Worm (Caenorhabditis elegans) whole organism, L2 larva: ENCODE results near the gene C08B11.9.

Experiments
- C34F6.9 ChIP-seq: fragments of 150-350 bp; optimal IDR thresholded peaks from 2 replicates; lab custom pipeline; 2014; ENCODE audit warnings: missing biosample characterization, missing genetic modification characterization
- F13H6.1 ChIP-seq: sonication (generic microtip); optimal IDR thresholded peaks from 2 replicates; lab custom pipeline; 2016; ENCODE audit warnings: missing genetic modification characterization, missing compliant biosample characterization
- R02D3.7 ChIP-seq: fragments of 150-350 bp; optimal IDR thresholded peaks from 2 replicates; lab custom pipeline; 2014; ENCODE audit warnings: missing biosample characterization, missing genetic modification characterization
- Y55F3AM.14 ChIP-seq: fragments of 200-800 bp; sonication (Bioruptor generic); optimal IDR thresholded peaks from 2 replicates; lab custom pipeline; 2018; ENCODE audit warnings: mild to moderate bottlenecking, missing genetic modification characterization, missing compliant biosample characterization
- ZK546.5 ChIP-seq: sonication (generic microtip); optimal IDR thresholded peaks from 2 replicates; lab custom pipeline; 2017; ENCODE audit warnings: missing biosample characterization, missing genetic modification characterization
- alr-1 ChIP-seq: fragments of 150-350 bp; optimal IDR thresholded peaks from 2 replicates; lab custom pipeline; 2014; ENCODE audit warnings: missing biosample characterization, missing genetic modification characterization
- aly-2 ChIP-seq: fragments of 150-350 bp; optimal IDR thresholded peaks from 2 replicates; lab custom pipeline; 2014; ENCODE audit warnings: missing biosample characterization, missing genetic modification characterization
- ama-1 ChIP-seq: fragments of 150-350 bp; optimal IDR thresholded peaks from 2 replicates; lab custom pipeline; 2018; ENCODE audit warnings: inconsistent platforms
- blmp-1 ChIP-seq: sonication (generic microtip); optimal IDR thresholded peaks from 2 replicates; lab custom pipeline; 2017; ENCODE audit warnings: missing genetic modification characterization, mild to moderate bottlenecking, missing compliant biosample characterization, antibody characterized with exemption, moderate library complexity; ENCODE audit not compliant: insufficient read depth
- ceh-16 ChIP-seq: fragments of 150-350 bp; optimal IDR thresholded peaks from 2 replicates; lab custom pipeline; 2014; ENCODE audit warnings: missing biosample characterization, missing genetic modification characterization
- ceh-82 ChIP-seq: fragments of 150-350 bp; optimal IDR thresholded peaks from 2 replicates; lab custom pipeline; 2014; ENCODE audit warnings: missing biosample characterization, missing genetic modification characterization
- crh-2 ChIP-seq: sonication (generic microtip); optimal IDR thresholded peaks from 2 replicates; lab custom pipeline; 2017; ENCODE audit warnings: missing biosample characterization, missing genetic modification characterization
- dmd-4 ChIP-seq: sonication (generic microtip); optimal IDR thresholded peaks from 2 replicates; lab custom pipeline; 2017; ENCODE audit warnings: missing biosample characterization, missing genetic modification characterization
- egl-27 ChIP-seq: sonication (generic microtip); optimal IDR thresholded peaks from 3 replicates; lab custom pipeline; 2017; ENCODE audit warnings: missing biosample characterization, missing genetic modification reagents, missing genetic modification characterization
- elt-1 ChIP-seq: fragments of 150-350 bp; optimal IDR thresholded peaks from 2 replicates; lab custom pipeline; 2014; ENCODE audit warnings: missing biosample characterization, missing genetic modification characterization
- elt-3 ChIP-seq: sonication (generic microtip); optimal IDR thresholded peaks from 2 replicates; lab custom pipeline; 2017; ENCODE audit warnings: missing biosample characterization, missing genetic modification characterization
- fos-1 ChIP-seq: fragments of 150-350 bp; optimal IDR thresholded peaks from 2 replicates; lab custom pipeline; 2014; ENCODE audit warnings: missing biosample characterization, missing genetic modification characterization
- gmeb-1 ChIP-seq: fragments of 150-350 bp; optimal IDR thresholded peaks from 2 replicates; lab custom pipeline; 2014; ENCODE audit warnings: missing biosample characterization, missing genetic modification characterization
- lin-11 ChIP-seq: fragments of 150-350 bp; sonication (generic microtip); optimal IDR thresholded peaks from 2 replicates; lab custom pipeline; 2014; ENCODE audit warnings: missing biosample characterization, missing genetic modification characterization, inconsistent platforms, mixed read lengths
- lin-13 ChIP-seq: fragments of 150-350 bp; optimal IDR thresholded peaks from 2 replicates; lab custom pipeline; 2014; ENCODE audit warnings: missing biosample characterization, missing genetic modification reagents, missing genetic modification characterization
- lin-39 ChIP-seq: fragments of 150-350 bp; optimal IDR thresholded peaks from 2 replicates; lab custom pipeline; 2014; ENCODE audit warnings: missing biosample characterization, missing genetic modification reagents, missing genetic modification characterization
- lsy-2 ChIP-seq, 2 experiments: fragments of 150-350 bp in 1 of 2; sonication (generic microtip) in 1 of 2; optimal IDR thresholded peaks; 2 replicates each; lab custom pipeline; 2014 to 2017; ENCODE audit warnings: missing biosample characterization in 2 of 2, missing genetic modification characterization in 2 of 2
- mab-5 ChIP-seq: fragments of 150-350 bp; optimal IDR thresholded peaks from 2 replicates; lab custom pipeline; 2014; ENCODE audit warnings: missing biosample characterization, missing genetic modification characterization
- mdl-1 ChIP-seq, 2 experiments: fragments of 150-350 bp in 1 of 2; sonication (generic microtip) in 1 of 2; optimal IDR thresholded peaks; 2 replicates each; lab custom pipeline; 2017; ENCODE audit warnings: missing biosample characterization in 2 of 2, missing genetic modification characterization in 2 of 2
- nhr-10 ChIP-seq: sonication (generic microtip); optimal IDR thresholded peaks from 2 replicates; lab custom pipeline; 2017; ENCODE audit warnings: missing biosample characterization, missing genetic modification characterization
- nhr-11 ChIP-seq: fragments of 150-350 bp; optimal IDR thresholded peaks from 2 replicates; lab custom pipeline; 2014; ENCODE audit warnings: missing biosample characterization, missing genetic modification characterization
- nhr-12 ChIP-seq: fragments of 150-350 bp; optimal IDR thresholded peaks from 2 replicates; lab custom pipeline; 2014; ENCODE audit warnings: missing biosample characterization, missing genetic modification characterization
- nhr-129 ChIP-seq: fragments of 150-350 bp; optimal IDR thresholded peaks from 2 replicates; lab custom pipeline; 2014; ENCODE audit warnings: missing biosample characterization, missing genetic modification characterization
- nhr-21 ChIP-seq: fragments of 150-350 bp; optimal IDR thresholded peaks from 2 replicates; lab custom pipeline; 2014; ENCODE audit warnings: missing biosample characterization, missing genetic modification characterization
- nhr-23 ChIP-seq: fragments of 150-350 bp; optimal IDR thresholded peaks from 2 replicates; lab custom pipeline; 2014; ENCODE audit warnings: missing biosample characterization, missing genetic modification reagents, missing genetic modification characterization
- nhr-237 ChIP-seq: fragments of 150-350 bp; optimal IDR thresholded peaks from 2 replicates; lab custom pipeline; 2014; ENCODE audit warnings: missing biosample characterization, missing genetic modification characterization
- nhr-25 ChIP-seq: fragments of 150-350 bp; sonication (generic microtip); optimal IDR thresholded peaks from 3 replicates; lab custom pipeline; 2014; ENCODE audit warnings: missing biosample characterization, missing genetic modification characterization
- nhr-6 ChIP-seq: fragments of 150-350 bp; optimal IDR thresholded peaks from 2 replicates; lab custom pipeline; 2014; ENCODE audit warnings: missing biosample characterization, missing genetic modification characterization
- nhr-77 ChIP-seq: fragments of 150-350 bp; optimal IDR thresholded peaks from 2 replicates; lab custom pipeline; 2014; ENCODE audit warnings: missing biosample characterization, missing genetic modification characterization
- peb-1 ChIP-seq: fragments of 150-350 bp; optimal IDR thresholded peaks from 2 replicates; lab custom pipeline; 2014; ENCODE audit warnings: missing biosample characterization, missing genetic modification characterization
- sem-4 ChIP-seq: fragments of 150-350 bp; optimal IDR thresholded peaks from 2 replicates; lab custom pipeline; 2014; ENCODE audit warnings: missing biosample characterization, missing genetic modification reagents, missing genetic modification characterization
- skn-1 ChIP-seq: sonication (generic microtip); optimal IDR thresholded peaks from 2 replicates; lab custom pipeline; 2017; ENCODE audit warnings: missing biosample characterization, missing genetic modification characterization
- sma-3 ChIP-seq: sonication (generic microtip); optimal IDR thresholded peaks from 2 replicates; lab custom pipeline; 2016; ENCODE audit warnings: missing genetic modification reagents, missing genetic modification characterization, missing compliant biosample characterization
- sma-9 ChIP-seq, 2 experiments: fragments of 150-350 bp in 1 of 2; sonication (generic microtip) in 1 of 2; optimal IDR thresholded peaks; 2 replicates each; lab custom pipeline; 2014 to 2016; ENCODE audit warnings: missing genetic modification characterization in 2 of 2, mild to moderate bottlenecking in 1 of 2, missing biosample characterization in 1 of 2, missing compliant biosample characterization in 1 of 2, missing genetic modification reagents in 1 of 2, moderate library complexity in 1 of 2
- snpc-4 ChIP-seq: fragments of 150-350 bp; optimal IDR thresholded peaks from 2 replicates; lab custom pipeline; 2014; ENCODE audit warnings: missing biosample characterization, missing genetic modification characterization
- unc-39 ChIP-seq: fragments of 150-350 bp; optimal IDR thresholded peaks from 2 replicates; lab custom pipeline; 2014; ENCODE audit warnings: missing biosample characterization, missing genetic modification characterization
- unc-55 ChIP-seq: fragments of 150-350 bp; sonication (generic microtip); optimal IDR thresholded peaks from 3 replicates; lab custom pipeline; 2014; ENCODE audit warnings: missing biosample characterization, missing genetic modification reagents, missing genetic modification characterization
- unc-62 ChIP-seq: fragments of 150-350 bp; optimal IDR thresholded peaks from 2 replicates; lab custom pipeline; 2014; ENCODE audit warnings: missing biosample characterization, missing genetic modification reagents, missing genetic modification characterization
- zag-1 ChIP-seq: fragments of 150-350 bp; optimal IDR thresholded peaks from 2 replicates; lab custom pipeline; 2014; ENCODE audit warnings: missing biosample characterization, missing genetic modification characterization
- ztf-1 ChIP-seq: fragments of 200-800 bp; sonication (Bioruptor generic); conservative IDR thresholded peaks from 2 replicates; pipeline ENCODE4 v1.3.6; 2022; ENCODE audit warnings: missing genetic modification characterization, missing compliant biosample characterization
- ztf-11 ChIP-seq: sonication (generic microtip); optimal IDR thresholded peaks from 2 replicates; lab custom pipeline; 2017; ENCODE audit warnings: missing biosample characterization, missing genetic modification characterization
- ztf-4 ChIP-seq: fragments of 150-350 bp; optimal IDR thresholded peaks from 2 replicates; lab custom pipeline; 2014; ENCODE audit warnings: missing biosample characterization, missing genetic modification characterization

C08B11.9 gene

DNA sequence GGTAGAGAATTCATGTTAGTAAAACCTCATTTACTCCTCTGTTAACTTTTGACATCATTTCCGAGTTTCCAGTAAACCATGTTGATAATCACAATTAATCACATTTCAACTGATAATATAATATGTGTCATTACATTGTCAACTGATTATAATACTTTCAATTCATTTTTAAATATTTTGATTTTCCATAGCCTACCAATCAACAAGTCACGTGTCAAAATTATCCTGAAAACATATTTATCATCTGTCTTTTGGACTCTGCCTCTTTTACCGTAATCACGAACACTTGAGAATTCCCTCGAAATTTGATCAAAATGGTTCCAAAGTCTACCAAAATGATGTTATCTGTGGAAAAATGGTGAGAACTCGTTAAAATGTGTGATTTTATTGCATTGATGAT is 36.1 kb upstream of the C08B11.9 start:
- TF ChIP-seq ZK546.5 (tag; lab: Kevin White, UChicago) = no peak
- TF ChIP-seq elt-3 (tag; lab: Kevin White, UChicago) = no peak
- no peak for TF ChIP-seq sma-3 (GFP tag; lab: Kevin White, UChicago)
- no peak for TF ChIP-seq ceh-16 (tag; lab: Kevin White, UChicago)
- no peak for TF ChIP-seq lin-13 (GFP tag; lab: Kevin White, UChicago)
- peak; percentile 47 for TF ChIP-seq fos-1 (tag; lab: Kevin White, UChicago)
- TF ChIP-seq unc-39 (tag; lab: Kevin White, UChicago) = no peak

DNA sequence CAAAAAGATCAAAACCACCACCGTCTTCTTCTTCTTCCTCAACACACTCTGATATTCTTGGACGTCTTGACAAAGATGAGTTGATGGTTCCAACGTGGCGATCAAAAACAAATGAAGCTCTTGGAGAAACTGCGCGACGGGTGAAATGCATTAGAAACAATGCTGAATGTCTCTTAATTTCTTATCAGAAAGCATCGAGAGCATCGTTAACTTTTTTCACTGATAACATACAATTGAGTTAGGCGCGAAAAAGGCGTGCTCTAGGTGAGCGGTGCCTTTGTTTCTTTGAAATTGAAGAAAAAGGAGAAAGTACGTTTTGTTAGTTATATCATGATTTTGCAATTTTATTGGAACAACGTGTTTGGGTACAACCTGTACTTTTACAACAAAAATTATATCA is 35.3 kb upstream of the C08B11.9 start, which contains the start of gene gpcp-2:
gpcp-2 (minus strand) TSS at position 153 of the 400 bp plus-strand sequence.
- TF ChIP-seq sma-9 (GFP tag; optimal IDR thresholded peaks at IDR 0.05; lab: Kevin White, UChicago) (no peak), sma-9 (tag; optimal IDR thresholded peaks at IDR 0.05; lab: Kevin White, UChicago) (no peak), fos-1 (tag; lab: Kevin White, UChicago) (peak; percentile 39)

DNA sequence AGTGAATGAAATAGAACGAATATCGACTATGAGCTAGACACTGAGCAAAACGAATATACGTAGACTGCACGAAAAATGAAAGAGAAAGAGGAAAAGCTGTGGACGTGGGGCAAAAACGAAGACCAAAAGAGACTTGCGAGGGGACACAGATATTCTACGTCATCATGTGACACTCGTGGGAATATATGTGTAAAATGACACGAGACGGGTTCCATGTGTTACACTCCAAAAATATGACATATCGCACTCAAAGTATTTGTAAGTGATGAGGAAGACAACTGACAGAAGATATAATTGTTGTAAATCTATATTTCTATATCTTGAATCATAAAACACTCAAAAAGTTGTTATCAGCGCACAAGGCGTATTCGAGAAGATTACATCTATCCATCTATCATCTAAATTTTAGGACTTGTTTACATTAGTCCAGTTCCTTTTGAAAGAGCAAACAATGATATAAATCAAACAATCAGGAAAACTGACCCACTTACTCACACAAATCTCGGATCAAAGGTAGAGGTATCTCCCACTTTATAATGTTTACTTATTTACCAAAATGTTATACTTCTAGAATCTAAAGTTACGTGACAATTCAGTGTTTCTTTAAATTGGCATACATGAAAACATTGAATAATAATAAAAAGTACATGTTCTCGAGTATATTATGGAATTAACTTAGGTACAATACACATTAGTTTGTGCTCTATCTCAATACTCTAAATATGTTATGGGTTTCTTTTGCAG is 34.0 kb upstream of the C08B11.9 start:
- TF ChIP-seq C34F6.9 (tag; lab: Kevin White, UChicago) (peak; percentile 81), unc-39 (tag; lab: Kevin White, UChicago) (no peak), snpc-4 (peak; percentile 38), ztf-4 (tag; lab: Kevin White, UChicago) (peak; percentile 18), ZK546.5 (tag; lab: Kevin White, UChicago) (no peak), gmeb-1 (tag; lab: Kevin White, UChicago) (no peak), nhr-11 (tag; lab: Kevin White, UChicago) (no peak), nhr-12 (tag; lab: Kevin White, UChicago) (no peak), nhr-237 (tag; lab: Kevin White, UChicago) (no peak), dmd-4 (no peak), nhr-25 (peak; percentile 63), sma-3 (GFP tag; lab: Kevin White, UChicago) (no peak), F13H6.1 (peak; percentile 76), nhr-23 (tag; lab: Kevin White, UChicago) (no peak), lin-11 (tag; lab: Kevin White, UChicago) (no peak), blmp-1 (tag; lab: Kevin White, UChicago) (peak; percentile 39), nhr-129 (tag; lab: Kevin White, UChicago) (peak; percentile 80), peb-1 (tag; lab: Kevin White, UChicago) (no peak), nhr-6 (tag; lab: Kevin White, UChicago) (peak; percentile 45), alr-1 (no peak), sma-9 (GFP tag; optimal IDR thresholded peaks at IDR 0.05; lab: Kevin White, UChicago) (peak; percentile 91), sma-9 (tag; optimal IDR thresholded peaks at IDR 0.05; lab: Kevin White, UChicago) (no peak), lin-39 (tag; lab: Kevin White, UChicago) (no peak), unc-62 (GFP tag; lab: Kevin White, UChicago) (peak; percentile 63), fos-1 (tag; lab: Kevin White, UChicago) (peak; percentile 26), nhr-10 (no peak), elt-3 (tag; lab: Kevin White, UChicago) (no peak), mdl-1 (tag; optimal IDR thresholded peaks at IDR 0.05; lab: Kevin White, UChicago) (peak in 1 of 2 experiments; percentile 83), R02D3.7 (tag; lab: Kevin White, UChicago) (no peak), elt-1 (tag; lab: Kevin White, UChicago) (no peak), aly-2 (tag; lab: Kevin White, UChicago) (no peak), Y55F3AM.14 (GFP tag; lab: Kevin White, UChicago) (no peak), lin-13 (GFP tag; lab: Kevin White, UChicago) (peak; percentile 11), ztf-1 (GFP tag; lab: Robert Waterston, UW) (no peak), nhr-21 (peak; percentile 76), egl-27 (tag; lab: Kevin White, UChicago) (peak; percentile 3), mab-5 (tag; lab: Kevin White, UChicago) (peak; percentile 48), ztf-11 (tag; lab: Kevin White, UChicago) (no peak), lsy-2 (tag; optimal IDR thresholded peaks at IDR 0.05; lab: Kevin White, UChicago) (peak in 1 of 2 experiments; percentile 80), skn-1 (tag; lab: Kevin White, UChicago) (no peak), ama-1 (no peak), ceh-82 (no peak), ceh-16 (tag; lab: Kevin White, UChicago) (no peak), unc-55 (GFP tag; lab: Kevin White, UChicago) (peak; percentile 45), crh-2 (peak; percentile 77), sem-4 (tag; lab: Kevin White, UChicago) (no peak), zag-1 (tag; lab: Kevin White, UChicago) (peak; percentile 53), nhr-77 (no peak)
